Worm (Caenorhabditis elegans) whole organism, early embryonic: ENCODE measurements around the gene nduf-2.2.

Experiments used
- B0310.2 ChIP-seq: sonication (generic microtip); optimal IDR thresholded peaks from 2 replicates; lab custom pipeline; 2016; ENCODE audit warnings: mild to moderate bottlenecking, missing genetic modification characterization, missing compliant biosample characterization
- aly-1 ChIP-seq: sonication (generic microtip); optimal IDR thresholded peaks from 2 replicates; lab custom pipeline; 2016; ENCODE audit warnings: missing genetic modification characterization, missing compliant biosample characterization
- ama-1 ChIP-seq: fragments of 150-350 bp; optimal IDR thresholded peaks from 2 replicates; lab custom pipeline; 2014
- ceh-13 ChIP-seq: fragments of 200-800 bp; sonication (Bioruptor generic); optimal IDR thresholded peaks from 2 replicates; lab custom pipeline; 2018; ENCODE audit warnings: mild to moderate bottlenecking, missing genetic modification characterization, missing compliant biosample characterization
- ets-7 ChIP-seq: sonication (generic microtip); optimal IDR thresholded peaks from 2 replicates; lab custom pipeline; 2016; ENCODE audit warnings: missing genotype, missing genetic modification characterization, missing compliant biosample characterization
- hmbx-1 ChIP-seq: sonication (generic microtip); optimal IDR thresholded peaks from 2 replicates; lab custom pipeline; 2016; ENCODE audit warnings: mild to moderate bottlenecking, missing genetic modification characterization, missing compliant biosample characterization
- sea-1 ChIP-seq: fragments of 200-800 bp; sonication (Bioruptor generic); conservative IDR thresholded peaks from 2 replicates; pipeline ENCODE4 v1.3.6; 2022; ENCODE audit warnings: missing genetic modification characterization, missing compliant biosample characterization

DNA sequence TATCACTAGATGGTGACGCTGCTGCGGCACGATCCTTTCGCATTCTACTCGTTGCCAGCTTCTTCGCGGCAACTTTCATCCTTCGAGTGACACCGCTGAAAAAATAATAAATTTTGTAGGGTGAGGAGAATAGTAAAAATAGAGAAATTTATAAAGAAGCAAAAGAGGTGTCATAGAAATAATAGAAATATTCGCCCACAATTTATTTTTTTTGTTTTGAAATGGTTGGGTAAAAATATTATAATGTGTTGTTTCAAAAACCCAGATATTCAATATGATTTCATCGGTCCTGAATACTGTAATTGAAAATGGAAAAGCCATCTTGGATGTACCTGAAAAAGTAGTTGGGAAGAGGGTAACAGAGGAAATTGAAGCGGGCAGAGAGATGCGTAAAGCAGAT is 12.7 kb upstream of the nduf-2.2 start, which contains the start of gene set-1:
- TF ChIP-seq hmbx-1 (tag; lab: Kevin White, UChicago), result no peak
- no peak for TF ChIP-seq ama-1 (lab: Kevin White, UChicago)
- no peak for TF ChIP-seq B0310.2 (tag; lab: Kevin White, UChicago)
- no peak for TF ChIP-seq aly-1
- TF ChIP-seq ets-7 (tag; lab: Kevin White, UChicago), result no peak
- TF ChIP-seq sea-1 (GFP tag; lab: Robert Waterston, UW), result no peak
- no peak for TF ChIP-seq ceh-13 (GFP tag; lab: Kevin White, UChicago)
